Worm (Caenorhabditis elegans) whole organism, young adult: ENCODE measurements around the gene F58G6.3.

ENCODE experiments used
- nhr-80 ChIP-seq: sonication (generic microtip); optimal IDR thresholded peaks from 2 replicates; lab custom pipeline; 2016; ENCODE audit warnings: missing genetic modification characterization, missing compliant biosample characterization
- zim-3 ChIP-seq: sonication (generic microtip); optimal IDR thresholded peaks from 2 replicates; lab custom pipeline; 2017; ENCODE audit warnings: mild to moderate bottlenecking, missing genetic modification characterization, moderate library complexity, missing compliant biosample characterization

- no peak for TF ChIP-seq zim-3
- TF ChIP-seq nhr-80 (tag; lab: Kevin White, UChicago) = no peak
Observed at ce11 chrIV:9614060-9614459, 39.3 kb upstream of the F58G6.3 start.
